Fruit fly (Drosophila melanogaster) whole organism, embryonic: ENCODE measurements around the gene unk.

Experiments used
- Awh ChIP-seq: fragments of 200-800 bp; sonication (Bioruptor generic); IDR thresholded peaks from 2 replicates; pipeline ENCODE4, ENCODE4 v1.3.6; 2022; ENCODE audit warnings: missing biosample characterization, missing genetic modification characterization
- CG1024 ChIP-seq: fragments of 200-800 bp; sonication (Bioruptor generic); IDR thresholded peaks from 2 replicates; pipeline ENCODE4 v1.3.6; 2022; ENCODE audit warnings: missing biosample characterization, missing genetic modification characterization
- CG10274 ChIP-seq: fragments of 200-800 bp; sonication (Bioruptor generic); optimal IDR thresholded peaks from 3 replicates; lab custom pipeline; 2017; ENCODE audit warnings: missing biosample characterization, mild to moderate bottlenecking, missing genetic modification characterization
- CG10654 ChIP-seq: fragments of 200-800 bp; sonication (Bioruptor generic); optimal IDR thresholded peaks from 2 replicates; lab custom pipeline; 2016; ENCODE audit warnings: missing biosample characterization, missing genetic modification characterization
- CG12071 ChIP-seq: fragments of 200-800 bp; sonication (Bioruptor generic); optimal IDR thresholded peaks from 3 replicates; lab custom pipeline; 2018; ENCODE audit warnings: missing biosample characterization, mild to moderate bottlenecking, missing genetic modification characterization
- CG12744 ChIP-seq: fragments of 200-800 bp; sonication (Bioruptor generic); optimal IDR thresholded peaks from 2 replicates; lab custom pipeline; 2016; ENCODE audit warnings: missing biosample characterization, missing genetic modification characterization
- CG1602 ChIP-seq: fragments of 200-800 bp; sonication (Bioruptor generic); optimal IDR thresholded peaks from 3 replicates; lab custom pipeline; 2016; ENCODE audit warnings: missing biosample characterization, missing genetic modification characterization
- CG16863 ChIP-seq: fragments of 200-800 bp; sonication (Bioruptor generic); optimal IDR thresholded peaks from 3 replicates; lab custom pipeline; 2016; ENCODE audit warnings: missing biosample characterization, missing genetic modification characterization
- CG30403 ChIP-seq: fragments of 200-800 bp; sonication (Bioruptor generic); optimal IDR thresholded peaks from 3 replicates; lab custom pipeline; 2016; ENCODE audit warnings: missing biosample characterization, missing genetic modification characterization
- CG31388 ChIP-seq: fragments of 200-800 bp; sonication (Bioruptor generic); optimal IDR thresholded peaks from 2 replicates; lab custom pipeline; 2016; ENCODE audit warnings: missing biosample characterization, missing genetic modification characterization
- CG32767 ChIP-seq: fragments of 200-800 bp; sonication (Bioruptor generic); IDR thresholded peaks from 2 replicates; pipeline ENCODE4 v1.3.6; 2022; ENCODE audit warnings: missing biosample characterization, missing genetic modification characterization
- CG34376 ChIP-seq: fragments of 200-800 bp; sonication (Bioruptor generic); optimal IDR thresholded peaks from 2 replicates; lab custom pipeline; 2018; ENCODE audit warnings: missing biosample characterization, mild to moderate bottlenecking, missing genetic modification characterization
- CG4282 ChIP-seq: fragments of 200-800 bp; sonication (Bioruptor generic); optimal IDR thresholded peaks from 2 replicates; lab custom pipeline; 2016; ENCODE audit warnings: missing biosample characterization, missing genetic modification characterization
- CG4328 ChIP-seq: fragments of 200-800 bp; sonication (Bioruptor generic); optimal IDR thresholded peaks from 3 replicates; lab custom pipeline; 2017; ENCODE audit warnings: missing biosample characterization, missing genetic modification reagents, missing genetic modification characterization
- CG4424 ChIP-seq: fragments of 200-800 bp; sonication (Bioruptor generic); optimal IDR thresholded peaks from 3 replicates; lab custom pipeline; 2016; ENCODE audit warnings: missing biosample characterization, missing genetic modification characterization
- CG6813 ChIP-seq: fragments of 200-800 bp; sonication (Bioruptor generic); optimal IDR thresholded peaks from 2 replicates; lab custom pipeline; 2017; ENCODE audit warnings: missing biosample characterization, missing genetic modification characterization, mild to moderate bottlenecking, moderate library complexity, missing genetic modification reagents
- CG7372 ChIP-seq: fragments of 200-800 bp; sonication (Bioruptor generic); IDR thresholded peaks from 2 replicates; pipeline ENCODE4 v1.3.6; 2022; ENCODE audit warnings: missing biosample characterization, missing genetic modification characterization
- CG9876 ChIP-seq: fragments of 200-800 bp; sonication (Bioruptor generic); optimal IDR thresholded peaks from 2 replicates; lab custom pipeline; 2016; ENCODE audit warnings: missing biosample characterization, missing genetic modification characterization
- CG9932 ChIP-seq: fragments of 200-800 bp; sonication (Bioruptor generic); IDR thresholded peaks from 2 replicates; pipeline ENCODE4 v1.3.6; 2022; ENCODE audit warnings: missing biosample characterization, missing genetic modification characterization
- Camta ChIP-seq: fragments of 200-800 bp; sonication (Bioruptor generic); optimal IDR thresholded peaks from 2 replicates; lab custom pipeline; 2016; ENCODE audit warnings: missing biosample characterization, missing genetic modification characterization
- E2f2 ChIP-seq: fragments of 200-800 bp; sonication (Bioruptor generic); IDR thresholded peaks from 2 replicates; pipeline ENCODE4 v1.3.6; 2022; ENCODE audit warnings: missing biosample characterization, missing genetic modification characterization
- Fer1 ChIP-seq: fragments of 200-800 bp; sonication (Bioruptor generic); optimal IDR thresholded peaks from 2 replicates; lab custom pipeline; 2017; ENCODE audit warnings: missing biosample characterization, mild to moderate bottlenecking, missing genetic modification characterization
- HLH3B ChIP-seq: fragments of 200-800 bp; sonication (Bioruptor generic); IDR thresholded peaks from 2 replicates; pipeline ENCODE4 v1.3.6; 2022; ENCODE audit warnings: missing biosample characterization, missing genetic modification characterization
- HmgZ ChIP-seq: fragments of 200-800 bp; sonication (Bioruptor generic); optimal IDR thresholded peaks from 2 replicates; lab custom pipeline; 2018; ENCODE audit warnings: missing biosample characterization, mild to moderate bottlenecking, missing genetic modification characterization
- Lpt ChIP-seq: fragments of >200 bp; optimal IDR thresholded peaks from 2 replicates; lab custom pipeline; 2018; ENCODE audit warnings: missing biosample characterization, missing genetic modification characterization
- Med ChIP-seq: fragments of 200-800 bp; sonication (Bioruptor generic); peaks from one replicate; lab custom pipeline; 2016; ENCODE audit warnings: missing biosample characterization, missing genetic modification characterization, mild to moderate bottlenecking, inconsistent platforms, moderate library complexity
- Poxn ChIP-seq: fragments of 200-800 bp; sonication (Bioruptor generic); IDR thresholded peaks from 2 replicates; pipeline ENCODE4 v1.3.6; 2022; ENCODE audit warnings: missing biosample characterization, missing genetic modification characterization
- Spps ChIP-seq: fragments of 200-800 bp; sonication (Bioruptor generic); optimal IDR thresholded peaks from 2 replicates; lab custom pipeline; 2018; ENCODE audit warnings: missing biosample characterization, mild to moderate bottlenecking, missing genetic modification characterization
- TFAM ChIP-seq: fragments of 200-800 bp; sonication (Bioruptor generic); optimal IDR thresholded peaks from 2 replicates; lab custom pipeline; 2017; ENCODE audit warnings: missing biosample characterization, missing genetic modification characterization, inconsistent platforms
- Tbp ChIP-seq: fragments of >200 bp; optimal IDR thresholded peaks from 2 replicates; lab custom pipeline; 2018; ENCODE audit warnings: missing biosample characterization, missing genetic modification characterization
- bsh ChIP-seq, 2 experiments: fragments of 200-800 bp; sonication (Bioruptor generic); optimal IDR thresholded peaks; 2 replicates each; lab custom pipeline; 2017 to 2018; ENCODE audit warnings: mild to moderate bottlenecking in 2 of 2, missing biosample characterization in 2 of 2, missing genetic modification characterization in 2 of 2, moderate library complexity in 1 of 2
- cas ChIP-seq: fragments of 200-800 bp; sonication (Bioruptor generic); IDR thresholded peaks from 2 replicates; pipeline ENCODE4 v1.3.6; 2022; ENCODE audit warnings: missing biosample characterization, missing genetic modification characterization
- crol ChIP-seq: fragments of 200-800 bp; sonication (Bioruptor generic); IDR thresholded peaks from 2 replicates; pipeline ENCODE4 v1.3.6; 2022; ENCODE audit warnings: missing biosample characterization, missing genetic modification characterization
- exex ChIP-seq: fragments of 200-800 bp; sonication (Bioruptor generic); optimal IDR thresholded peaks from 4 replicates; lab custom pipeline; 2018; ENCODE audit warnings: missing biosample characterization, mild to moderate bottlenecking, missing genetic modification characterization, moderate library complexity
- fd3F ChIP-seq: fragments of 200-800 bp; sonication (Bioruptor generic); optimal IDR thresholded peaks from 2 replicates; lab custom pipeline; 2018; ENCODE audit warnings: missing biosample characterization, mild to moderate bottlenecking, missing genetic modification characterization, moderate library complexity
- ham ChIP-seq: fragments of 200-800 bp; sonication (Bioruptor generic); IDR thresholded peaks from 2 replicates; pipeline ENCODE4 v1.3.6; 2022; ENCODE audit warnings: missing biosample characterization, missing genetic modification characterization
- hbn ChIP-seq: fragments of 200-800 bp; sonication (Bioruptor generic); IDR thresholded peaks from 2 replicates; pipeline ENCODE4 v1.3.6; 2022; ENCODE audit warnings: missing biosample characterization, missing genetic modification characterization; ENCODE audit not compliant: partially characterized antibody
- inv ChIP-seq: fragments of 200-800 bp; sonication (Bioruptor generic); IDR thresholded peaks from 2 replicates; pipeline ENCODE4 v1.3.6; 2022; ENCODE audit warnings: missing biosample characterization, missing genetic modification characterization; ENCODE audit not compliant: partially characterized antibody
- kah ChIP-seq: fragments of 200-800 bp; sonication (Bioruptor generic); optimal IDR thresholded peaks from 2 replicates; lab custom pipeline; 2018; ENCODE audit warnings: missing biosample characterization, mild to moderate bottlenecking, missing genetic modification characterization
- mam ChIP-seq: fragments of 200-800 bp; sonication (Bioruptor generic); optimal IDR thresholded peaks from 3 replicates; lab custom pipeline; 2016; ENCODE audit warnings: missing biosample characterization, missing genetic modification characterization
- nau ChIP-seq: fragments of 200-800 bp; sonication (Bioruptor generic); optimal IDR thresholded peaks from 3 replicates; lab custom pipeline; 2017; ENCODE audit warnings: missing biosample characterization, mild to moderate bottlenecking, missing genetic modification characterization, missing genetic modification reagents
- pan ChIP-seq, 4 experiments: fragments of >200 bp in 3 of 4; fragments of 200-800 bp in 1 of 4; sonication (Bioruptor generic) in 1 of 4; optimal IDR thresholded peaks in 3 of 4; IDR thresholded peaks in 1 of 4; 2 replicates each; pipeline versions ENCODE4 v1.3.6 to Lab custom; 2017 to 2022; ENCODE audit warnings: missing biosample characterization in 2 of 4, missing genetic modification characterization in 2 of 4, mixed read lengths in 1 of 4
- phol ChIP-seq: fragments of 200-800 bp; sonication (Bioruptor generic); optimal IDR thresholded peaks from 3 replicates; lab custom pipeline; 2018; ENCODE audit warnings: missing biosample characterization, mild to moderate bottlenecking, missing genetic modification characterization, moderate library complexity
- pum ChIP-seq: fragments of 200-800 bp; sonication (Bioruptor generic); optimal IDR thresholded peaks from 2 replicates; lab custom pipeline; 2016; ENCODE audit warnings: missing biosample characterization, missing genetic modification characterization
- stwl ChIP-seq: fragments of 200-800 bp; sonication (Bioruptor generic); optimal IDR thresholded peaks from 3 replicates; lab custom pipeline; 2018; ENCODE audit warnings: missing biosample characterization, mild to moderate bottlenecking, missing genetic modification characterization, moderate library complexity
- sug ChIP-seq: fragments of 200-800 bp; optimal IDR thresholded peaks from 2 replicates; lab custom pipeline; 2019; ENCODE audit warnings: missing biosample characterization, mild to moderate bottlenecking, missing genetic modification characterization, moderate library complexity
- unc-4 ChIP-seq: fragments of 200-800 bp; sonication (Bioruptor generic); IDR thresholded peaks from 2 replicates; pipeline ENCODE4 v1.3.6; 2022; ENCODE audit warnings: missing biosample characterization, missing genetic modification characterization; ENCODE audit not compliant: partially characterized antibody
- wek ChIP-seq: fragments of 200-800 bp; sonication (Bioruptor generic); optimal IDR thresholded peaks from 3 replicates; lab custom pipeline; 2018; ENCODE audit warnings: missing biosample characterization, mild to moderate bottlenecking, missing genetic modification characterization, moderate library complexity

The unk gene

DNA sequence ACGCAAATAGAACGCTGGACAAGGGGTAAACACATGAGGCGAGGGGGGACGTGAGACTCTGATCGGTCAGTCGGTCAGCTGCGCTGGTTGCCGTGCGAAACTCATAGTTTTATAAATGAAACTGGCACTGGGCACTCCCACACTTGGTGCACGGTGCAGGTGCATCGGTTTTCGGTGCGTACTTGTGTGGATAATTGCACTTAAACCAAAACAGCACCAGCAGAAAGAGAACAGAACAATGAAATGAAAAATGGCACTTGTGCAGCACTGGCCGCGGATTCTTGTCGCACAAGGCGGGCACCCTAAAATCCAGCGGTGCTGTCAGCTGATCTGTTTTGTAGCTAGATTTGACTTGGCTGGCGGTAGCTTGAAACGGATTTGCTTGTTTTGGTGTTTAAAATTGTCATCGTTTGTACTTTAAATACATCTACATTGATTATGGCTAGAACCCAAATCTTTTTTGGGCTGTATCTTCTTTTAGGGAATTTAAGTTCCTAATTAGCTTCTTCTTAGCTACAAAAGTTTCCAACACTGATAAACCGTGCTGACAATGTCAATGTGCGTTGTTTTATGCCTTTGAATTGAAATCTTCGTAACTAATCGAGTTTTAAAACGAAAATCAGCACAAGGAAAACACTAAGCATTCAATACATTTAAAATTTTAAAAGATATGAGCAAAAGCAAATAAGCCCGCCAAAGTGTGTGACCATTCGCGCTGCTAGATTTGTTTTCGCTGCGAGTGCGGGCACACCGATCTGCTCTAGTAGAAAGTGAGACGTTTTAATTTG lies 39.8 kb downstream of the unk start, which contains the start of the genes Rassf and CenB1A (continued):
- no peak for TF ChIP-seq Lpt (GFP tag; lab: Kevin White, UChicago)
- no peak for TF ChIP-seq exex (tag; lab: Kevin White, UChicago)
- TF ChIP-seq CG31388 (GFP tag; lab: Kevin White, UChicago): no peak
- peak; percentile 63 for TF ChIP-seq mam
- TF ChIP-seq wek: no peak
- peak; percentile 71; the same call in 1 of the 2 replicates for TF ChIP-seq CG9932 (GFP tag; lab: Robert Waterston, UW)
- TF ChIP-seq unc-4: peak; percentile 46
- TF ChIP-seq CG1602 (GFP tag; lab: Kevin White, UChicago): no peak
- TF ChIP-seq CG10654 (GFP tag; lab: Kevin White, UChicago): peak; percentile 16
- peak; percentile 23 for TF ChIP-seq CG4282 (GFP tag; lab: Kevin White, UChicago)
- TF ChIP-seq Med (GFP tag; lab: Kevin White, UChicago): peak; percentile 88
- peak; percentile 97 for TF ChIP-seq crol (GFP tag; lab: Robert Waterston, UW)
- no peak for TF ChIP-seq Spps (tag; lab: Kevin White, UChicago)
- TF ChIP-seq TFAM: no peak
- TF ChIP-seq CG12744 (GFP tag; lab: Kevin White, UChicago): peak; percentile 51
- TF ChIP-seq kah (GFP tag; lab: Kevin White, UChicago): no peak
- TF ChIP-seq HmgZ: no peak
- TF ChIP-seq ham (GFP tag; lab: Robert Waterston, UW): no peak
- TF ChIP-seq fd3F: no peak
- peak; percentile 35 for TF ChIP-seq Tbp (GFP tag; lab: Kevin White, UChicago)
- no peak for TF ChIP-seq pan (optimal IDR thresholded peaks at IDR 0.05; lab: Kevin White, UChicago)
- TF ChIP-seq pan (GFP tag; optimal IDR thresholded peaks at IDR 0.05 in 1 of 2, IDR thresholded peaks at IDR 0.05 in 1 of 2): peak in 1 of 2 experiments; percentile 30
- peak; percentile 48 for TF ChIP-seq pum (GFP tag; lab: Kevin White, UChicago)
- TF ChIP-seq CG7372 (GFP tag; lab: Robert Waterston, UW): peak; percentile 47; the same call in 1 of the 2 replicates
- 0 out of 2 replicates have a peak, but pooled peaks have one; percentile 44 for TF ChIP-seq hbn (GFP tag; lab: Robert Waterston, UW)
- TF ChIP-seq Camta (GFP tag; lab: Kevin White, UChicago): no peak
- peak; percentile 76 for TF ChIP-seq CG30403 (GFP tag; lab: Kevin White, UChicago)
- TF ChIP-seq CG4328: no peak
- peak; percentile 86 for TF ChIP-seq E2f2 (GFP tag; lab: Robert Waterston, UW)
- no peak for TF ChIP-seq Awh (GFP tag; lab: Robert Waterston, UW)
- no peak for TF ChIP-seq CG34376 (GFP tag; lab: Kevin White, UChicago)
- TF ChIP-seq Poxn (GFP tag; lab: Robert Waterston, UW): no peak
- TF ChIP-seq inv (GFP tag; lab: Robert Waterston, UW): 0 out of 2 replicates have a peak, but pooled peaks have one; percentile 17
- peak; percentile 53 for TF ChIP-seq CG4424 (GFP tag; lab: Kevin White, UChicago)
- peak; percentile 32 for TF ChIP-seq sug (tag; lab: Kevin White, UChicago)
- peak; percentile 60 for TF ChIP-seq phol (tag; lab: Kevin White, UChicago)
- 0 out of 2 replicates have a peak, but pooled peaks have one; percentile 32 for TF ChIP-seq CG32767 (GFP tag; lab: Robert Waterston, UW)
- TF ChIP-seq CG9876: peak; percentile 14
- TF ChIP-seq stwl: peak; percentile 87
- no peak for TF ChIP-seq CG10274 (GFP tag; lab: Kevin White, UChicago)
- no peak for TF ChIP-seq bsh (GFP tag; optimal IDR thresholded peaks at IDR 0.05; lab: Kevin White, UChicago)
- no peak for TF ChIP-seq cas (GFP tag; lab: Robert Waterston, UW)
- TF ChIP-seq CG16863 (GFP tag; lab: Kevin White, UChicago): peak; percentile 35
- 0 out of 2 replicates have a peak, but pooled peaks have one; percentile 31 for TF ChIP-seq CG1024 (GFP tag; lab: Robert Waterston, UW)
- no peak for TF ChIP-seq CG12071 (GFP tag; lab: Kevin White, UChicago)
- TF ChIP-seq Fer1 (GFP tag; lab: Kevin White, UChicago): peak; percentile 18
- peak; percentile 38; the same call in 1 of the 2 replicates for TF ChIP-seq HLH3B
- no peak for TF ChIP-seq nau
- no peak for TF ChIP-seq CG6813 (GFP tag; lab: Kevin White, UChicago)
